Fruit fly (Drosophila melanogaster): ENCODE measurements around the gene Lip1.

Gene Lip1

dm6 chr2L:10736993-10737756, 35.8 kb upstream of the Lip1 start, which contains the start of the genes Vha16-5 and CG12299 (continued):
- TF ChIP-seq Max (GFP tag; optimal IDR thresholded peaks at IDR 0.05): peak; percentile 74
- peak; percentile 87; the same call in 3 of the 4 replicates for TF ChIP-seq chinmo (GFP tag; IDR thresholded peaks at IDR 0.05; ENCODE audit: partially characterized antibody)
- peak; percentile 78 for TF ChIP-seq mld (GFP tag; IDR thresholded peaks at IDR 0.05; ENCODE audit: partially characterized antibody)
- 0 out of 3 replicates have a peak, but pooled peaks have one; percentile 29 for TF ChIP-seq C15 (GFP tag; IDR thresholded peaks at IDR 0.05)
- peak; percentile 73 for TF ChIP-seq inv (GFP tag; IDR thresholded peaks at IDR 0.05; ENCODE audit: partially characterized antibody)
- TF ChIP-seq Drgx (GFP tag; IDR thresholded peaks at IDR 0.05): peak; percentile 68
- TF ChIP-seq NK7.1 (GFP tag; optimal IDR thresholded peaks at IDR 0.05): peak; percentile 53
- TF ChIP-seq Dll (GFP tag; IDR thresholded peaks at IDR 0.05; ENCODE audit: partially characterized antibody): peak; percentile 64; the same call in 3 of the 4 replicates
- peak; percentile 59; the same call in 1 of the 2 replicates for TF ChIP-seq CG4360 (GFP tag; IDR thresholded peaks at IDR 0.05)
- peak; percentile 43 for TF ChIP-seq jing (GFP tag; optimal IDR thresholded peaks at IDR 0.05)
- TF ChIP-seq gcm (GFP tag; optimal IDR thresholded peaks at IDR 0.05): no peak
- peak; percentile 80 to 85 for TF ChIP-seq chif (GFP tag; optimal IDR thresholded peaks at IDR 0.05)
- peak; percentile 77 for TF ChIP-seq CG13624 (GFP tag; optimal IDR thresholded peaks at IDR 0.05)
- peak; percentile 96 for TF ChIP-seq Xbp1 (GFP tag; optimal IDR thresholded peaks at IDR 0.05)
- TF ChIP-seq Hey (tag; optimal IDR thresholded peaks at IDR 0.05): no peak
- TF ChIP-seq Bdp1 (GFP tag; optimal IDR thresholded peaks at IDR 0.05): peak; percentile 81
- peak; percentile 59 for TF ChIP-seq kay (GFP tag; optimal IDR thresholded peaks at IDR 0.05)
- peak; percentile 96 for TF ChIP-seq H15 (GFP tag; IDR thresholded peaks at IDR 0.05)
- TF ChIP-seq gce (GFP tag; IDR thresholded peaks at IDR 0.05): no peak
- no peak for TF ChIP-seq CG13894 (tag; optimal IDR thresholded peaks at IDR 0.05)
- TF ChIP-seq CG15479 (GFP tag; optimal IDR thresholded peaks at IDR 0.05): no peak
- TF ChIP-seq Ravus (GFP tag; IDR thresholded peaks at IDR 0.05): peak; percentile 35
- TF ChIP-seq CG31388 (GFP tag; optimal IDR thresholded peaks at IDR 0.05): peak; percentile 68
- no peak for TF ChIP-seq nom (GFP tag; optimal IDR thresholded peaks at IDR 0.05)
- TF ChIP-seq otp (GFP tag; IDR thresholded peaks at IDR 0.05): peak; percentile 82
- peak; percentile 54 for TF ChIP-seq CG30431 (GFP tag; optimal IDR thresholded peaks at IDR 0.05)
- no peak for TF ChIP-seq tio (GFP tag; optimal IDR thresholded peaks at IDR 0.05)
- peak; percentile 30 for TF ChIP-seq gfzf (GFP tag; optimal IDR thresholded peaks at IDR 0.05)
- TF ChIP-seq Blimp-1 (GFP tag; optimal IDR thresholded peaks at IDR 0.05): peak; percentile 84
- TF ChIP-seq insv (GFP tag; optimal IDR thresholded peaks at IDR 0.05): no peak
- TF ChIP-seq da (GFP tag; optimal IDR thresholded peaks at IDR 0.05): peak; percentile 61
- 0 out of 3 replicates have a peak, but pooled peaks have one; percentile 32 for TF ChIP-seq CG11093 (GFP tag; IDR thresholded peaks at IDR 0.05)
- TF ChIP-seq CG7745 (tag; optimal IDR thresholded peaks at IDR 0.05): no peak
- peak; percentile 74 for TF ChIP-seq Dref (GFP tag; IDR thresholded peaks at IDR 0.05)
- peak; percentile 87 for TF ChIP-seq ems (GFP tag; optimal IDR thresholded peaks at IDR 0.05)
- TF ChIP-seq CG15269 (tag; optimal IDR thresholded peaks at IDR 0.05): no peak
- no peak for TF ChIP-seq HLHmδ (GFP tag; optimal IDR thresholded peaks at IDR 0.05)
- peak; percentile 92 for TF ChIP-seq Dp (GFP tag; optimal IDR thresholded peaks at IDR 0.05)
- peak; percentile 90 for TF ChIP-seq shn (GFP tag; optimal IDR thresholded peaks at IDR 0.05)
- peak; percentile 34; the same call in 1 of the 2 replicates for TF ChIP-seq seq (GFP tag; IDR thresholded peaks at IDR 0.05)
- TF ChIP-seq CG9817 (tag; optimal IDR thresholded peaks at IDR 0.05): peak; percentile 72
- peak; percentile 98 for TF ChIP-seq ken (GFP tag; IDR thresholded peaks at IDR 0.05)
- peak; percentile 82 for TF ChIP-seq CG9727 (GFP tag; optimal IDR thresholded peaks at IDR 0.05)
- peak; percentile 85 for TF ChIP-seq CG1602 (GFP tag; optimal IDR thresholded peaks at IDR 0.05)
- no peak for TF ChIP-seq ash1 (GFP tag; optimal IDR thresholded peaks at IDR 0.05)
- peak; percentile 68; the same call in 1 of the 2 replicates for TF ChIP-seq CG17612 (GFP tag; IDR thresholded peaks at IDR 0.05)
- peak; percentile 78 for TF ChIP-seq slp2 (GFP tag; optimal IDR thresholded peaks at IDR 0.05)
- peak; percentile 70 for TF ChIP-seq sna (GFP tag; IDR thresholded peaks at IDR 0.05; ENCODE audit: partially characterized antibody)
